Fruit fly (Drosophila melanogaster) whole organism: ENCODE data around the gene dikar.

ENCODE experiments used
- CG8478 ChIP-seq: fragments of >200 bp; optimal IDR thresholded peaks from 2 replicates; lab custom pipeline; 2018; ENCODE audit warnings: inconsistent platforms
- EcR ChIP-seq, 2 experiments: fragments of >200 bp; optimal IDR thresholded peaks; 2 replicates each; lab custom pipeline; 2017; ENCODE audit warnings: missing biosample characterization in 2 of 2, missing genetic modification characterization in 2 of 2, missing genetic modification reagents in 2 of 2
- pan ChIP-seq: fragments of >200 bp; optimal IDR thresholded peaks from 2 replicates; lab custom pipeline; 2017
- psq ChIP-seq: fragments of >200 bp; optimal IDR thresholded peaks from 2 replicates; lab custom pipeline; 2017
- usp ChIP-seq: fragments of >200 bp; optimal IDR thresholded peaks from 2 replicates; lab custom pipeline; 2017; ENCODE audit warnings: missing biosample characterization, missing genetic modification characterization, mixed read lengths

dm6 chr3L:6705865-6706264, 37.1 kb downstream of the dikar start:
- TF ChIP-seq CG8478 (lab: Kevin White, UChicago) = no peak
- no peak for TF ChIP-seq EcR (GFP tag; optimal IDR thresholded peaks at IDR 0.05; lab: Kevin White, UChicago)
- no peak for TF ChIP-seq pan (lab: Kevin White, UChicago)
- TF ChIP-seq psq (lab: Kevin White, UChicago) = no peak
- no peak for TF ChIP-seq usp (GFP tag; lab: Kevin White, UChicago)
